Worm (Caenorhabditis elegans): ENCODE results near the gene unc-83.

DNA sequence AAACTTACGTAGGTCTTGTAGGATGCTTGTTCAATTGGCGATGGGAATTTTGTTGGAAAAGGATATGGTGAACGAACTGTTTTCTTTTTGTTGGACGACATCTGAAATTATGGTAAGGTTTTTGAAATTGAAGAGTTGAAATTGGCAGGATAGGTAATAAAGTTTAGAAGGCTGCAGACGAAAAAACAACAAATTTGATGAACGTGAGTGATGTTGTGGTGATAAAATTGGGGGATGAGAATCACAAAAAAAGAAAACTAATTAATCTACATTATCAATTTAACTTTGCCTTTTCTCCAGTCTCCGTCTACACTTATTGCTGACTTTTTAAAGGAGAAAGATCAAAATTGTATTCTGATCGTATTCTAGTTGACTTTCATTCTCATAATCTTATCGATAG is 29.0 kb downstream of the unc-83 start, which contains the start of gene cpt-6:
- TF ChIP-seq ama-1 (optimal IDR thresholded peaks at IDR 0.05) (no peak), sea-1 (GFP tag; conservative IDR thresholded peaks at IDR 0.05) (no peak), ceh-13 (GFP tag; optimal IDR thresholded peaks at IDR 0.05) (no peak)
